Worm (Caenorhabditis elegans): ENCODE measurements around the gene Y73C8B.3.

Gene Y73C8B.3

DNA sequence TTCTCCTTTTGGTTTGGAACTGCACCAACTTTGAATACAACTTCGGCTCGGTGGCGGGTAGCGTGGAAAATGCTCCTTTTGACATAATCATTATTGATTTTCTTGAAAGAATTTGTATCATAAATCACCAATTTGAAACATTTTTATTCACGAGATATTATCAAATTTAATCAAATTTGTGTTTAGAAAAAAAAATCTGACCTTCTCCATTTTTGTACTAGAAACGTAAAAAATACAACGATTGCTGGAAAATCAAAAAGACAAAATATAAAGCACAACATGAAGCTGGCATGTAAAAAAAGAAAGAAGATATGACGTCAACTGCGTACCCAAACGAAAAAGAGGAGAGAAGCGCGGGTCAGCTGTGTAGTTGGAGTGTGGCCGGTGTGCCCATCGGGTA lies 7.3 kb upstream of the Y73C8B.3 start, which contains the start of gene K08D9.4:
K08D9.4 (minus strand) TSS at position 101 of the 400 bp plus-strand sequence.
- TF ChIP-seq nhr-237 (tag; optimal IDR thresholded peaks at IDR 0.05), result no peak
- TF ChIP-seq lin-32 (GFP tag; optimal IDR thresholded peaks at IDR 0.05), result no peak

ce11 chrV:3196832-3197329 lies 3.8 kb upstream of the Y73C8B.3 start, which contains the start of the genes Y73C8B.1 and Y73C8B.5:
TSS of gene Y73C8B.1 (minus strand) at chrV:3196882.
TSS of gene Y73C8B.5 (plus strand) at chrV:3197268.
- no peak for TF ChIP-seq lin-32 (GFP tag; optimal IDR thresholded peaks at IDR 0.05)
- no peak for TF ChIP-seq unc-120 (tag; optimal IDR thresholded peaks at IDR 0.05; ENCODE audit: poor library complexity, severe bottlenecking)
- TF ChIP-seq nhr-237 (tag; optimal IDR thresholded peaks at IDR 0.05), result no peak
- TF ChIP-seq zip-8 (tag; optimal IDR thresholded peaks at IDR 0.05), result no peak
- no peak for TF ChIP-seq flh-1 (GFP tag; optimal IDR thresholded peaks at IDR 0.05)
- no peak for TF ChIP-seq elt-1 (tag; optimal IDR thresholded peaks at IDR 0.05; ENCODE audit: borderline replicate concordance, insufficient read depth)
- no peak for TF ChIP-seq nhr-76 (tag; optimal IDR thresholded peaks at IDR 0.05)
- no peak for TF ChIP-seq blmp-1 (tag; optimal IDR thresholded peaks at IDR 0.05)
- no peak for TF ChIP-seq nhr-2 (tag; optimal IDR thresholded peaks at IDR 0.05)
- TF ChIP-seq ceh-83 (GFP tag; optimal IDR thresholded peaks at IDR 0.05), result no peak
- TF ChIP-seq nhr-28 (tag; optimal IDR thresholded peaks at IDR 0.05), result no peak
- no peak for TF ChIP-seq lsy-2 (tag; optimal IDR thresholded peaks at IDR 0.05)
- no peak for TF ChIP-seq sem-2 (GFP tag; optimal IDR thresholded peaks at IDR 0.05)

- TF ChIP-seq ceh-83 (GFP tag; optimal IDR thresholded peaks at IDR 0.05) (no peak), blmp-1 (tag; optimal IDR thresholded peaks at IDR 0.05) (no peak), sem-2 (GFP tag; optimal IDR thresholded peaks at IDR 0.05) (no peak), sptf-1 (tag; optimal IDR thresholded peaks at IDR 0.05) (no peak), nhr-76 (tag; optimal IDR thresholded peaks at IDR 0.05) (no peak), mls-2 (tag; optimal IDR thresholded peaks at IDR 0.05) (no peak), hlh-1 (tag; optimal IDR thresholded peaks at IDR 0.05) (no peak)
Observed at ce11 chrV:3195814-3196213, 2.8 kb upstream of the Y73C8B.3 start.

DNA sequence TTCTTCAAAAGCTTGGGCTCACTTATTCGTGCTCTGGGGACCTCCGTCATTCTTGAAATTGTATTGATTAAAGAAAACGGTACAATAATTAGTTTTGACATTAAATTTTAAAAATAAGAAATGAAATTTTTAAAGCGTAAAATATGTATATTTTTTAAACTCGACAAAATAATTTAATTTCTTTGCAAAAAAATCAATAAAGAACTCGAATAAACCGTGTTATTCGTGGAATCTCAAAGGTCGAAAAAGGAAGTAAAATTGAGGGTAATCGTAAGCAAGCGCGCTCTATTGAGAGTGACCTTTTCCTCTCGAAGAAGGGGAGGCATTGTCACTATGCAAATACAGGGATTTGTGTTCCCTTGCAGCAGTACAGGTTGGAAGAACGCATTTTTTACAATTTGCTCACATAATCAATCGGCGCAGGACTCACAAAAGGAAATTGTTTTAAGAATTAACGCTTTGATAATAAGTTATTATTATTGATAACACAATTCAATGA lies 2.0 kb upstream of the Y73C8B.3 start, which contains the start of gene Y73C8B.2:
Y73C8B.2 (minus strand) TSS at position 51 of the 499 bp plus-strand sequence.
- no peak for TF ChIP-seq unc-39 (tag; optimal IDR thresholded peaks at IDR 0.05)
- no peak for TF ChIP-seq elt-3 (tag; optimal IDR thresholded peaks at IDR 0.05)
- peak; percentile 53 for TF ChIP-seq mep-1 (tag; optimal IDR thresholded peaks at IDR 0.05)
- no peak for TF ChIP-seq ceh-43 (GFP tag; optimal IDR thresholded peaks at IDR 0.05)
- peak; percentile 6 for TF ChIP-seq pha-4 (tag; optimal IDR thresholded peaks at IDR 0.05)
- no peak for TF ChIP-seq mls-2 (tag; optimal IDR thresholded peaks at IDR 0.05)
- no peak for TF ChIP-seq bed-3 (GFP tag; optimal IDR thresholded peaks at IDR 0.05)
- peak; percentile 16 for TF ChIP-seq lin-13 (tag; optimal IDR thresholded peaks at IDR 0.05)

DNA sequence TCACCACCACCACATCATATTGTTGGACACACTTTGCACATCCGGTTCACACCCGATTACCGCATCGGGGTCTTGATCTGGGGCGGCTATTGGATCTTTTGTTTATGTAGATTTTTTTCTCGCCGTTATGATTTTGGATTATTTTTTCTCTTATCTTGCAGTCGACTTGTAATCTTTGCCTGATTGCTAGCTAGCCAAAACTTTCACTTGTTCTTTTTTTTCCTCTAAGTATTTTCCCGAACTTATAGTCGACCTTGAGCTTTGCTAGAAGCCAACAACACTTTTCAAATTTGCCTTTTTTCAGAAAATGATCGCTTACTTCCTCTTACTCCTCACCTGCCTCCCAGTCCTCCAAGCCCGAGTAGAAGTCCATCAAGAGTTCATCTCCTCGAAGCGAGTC lies 5.0 kb downstream of the Y73C8B.3 start, which contains the start of gene lag-2:
lag-2 (plus strand) TSS at position 301 of the 400 bp plus-strand sequence.
- TF ChIP-seq elt-1 (tag; optimal IDR thresholded peaks at IDR 0.05; ENCODE audit: borderline replicate concordance, insufficient read depth), result no peak
- TF ChIP-seq M03D4.4 (tag; optimal IDR thresholded peaks at IDR 0.05), result no peak
- no peak for TF ChIP-seq ces-1 (GFP tag; optimal IDR thresholded peaks at IDR 0.05)
- TF ChIP-seq flh-1 (GFP tag; optimal IDR thresholded peaks at IDR 0.05), result no peak
- TF ChIP-seq nhr-12 (tag; optimal IDR thresholded peaks at IDR 0.05), result no peak
- no peak for TF ChIP-seq nhr-76 (tag; optimal IDR thresholded peaks at IDR 0.05)
- no peak for TF ChIP-seq bed-3 (GFP tag; optimal IDR thresholded peaks at IDR 0.05)
- no peak for TF ChIP-seq lsy-2 (tag; optimal IDR thresholded peaks at IDR 0.05)
- TF ChIP-seq zip-8 (tag; optimal IDR thresholded peaks at IDR 0.05), result no peak
- TF ChIP-seq ztf-11 (tag; optimal IDR thresholded peaks at IDR 0.05), result no peak

DNA sequence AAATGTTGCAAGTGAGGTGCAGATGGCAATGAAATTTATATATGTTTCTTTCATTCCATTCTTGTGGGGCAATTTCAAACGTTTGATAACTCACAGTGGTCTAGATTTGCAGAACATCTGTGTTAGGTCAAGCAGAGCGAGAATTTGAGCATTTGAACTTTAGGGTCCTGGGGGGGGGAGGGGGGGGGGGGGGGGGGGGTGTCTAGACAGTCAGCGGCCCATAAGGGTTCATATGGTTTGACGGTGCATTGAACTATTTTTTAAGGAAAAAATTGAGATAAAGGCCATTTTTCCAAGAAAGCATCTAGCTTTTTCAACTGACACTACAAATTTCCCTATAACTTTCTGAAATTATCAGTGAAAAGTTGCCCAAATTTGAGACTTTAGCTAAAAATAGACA lies 7.2 kb downstream of the Y73C8B.3 start:
- TF ChIP-seq unc-120 (tag; optimal IDR thresholded peaks at IDR 0.05; ENCODE audit: poor library complexity, severe bottlenecking), result no peak
- TF ChIP-seq mls-2 (tag; optimal IDR thresholded peaks at IDR 0.05), result no peak
- no peak for TF ChIP-seq tbx-8 (GFP tag; optimal IDR thresholded peaks at IDR 0.05)
- no peak for TF ChIP-seq blmp-1 (tag; optimal IDR thresholded peaks at IDR 0.05)
- TF ChIP-seq unc-62 (GFP tag; optimal IDR thresholded peaks at IDR 0.05), result no peak
- no peak for TF ChIP-seq hlh-1 (tag; optimal IDR thresholded peaks at IDR 0.05)
- no peak for TF ChIP-seq zip-8 (tag; optimal IDR thresholded peaks at IDR 0.05)
- TF ChIP-seq bed-3 (GFP tag; optimal IDR thresholded peaks at IDR 0.05), result no peak
- TF ChIP-seq M03D4.4 (tag; optimal IDR thresholded peaks at IDR 0.05), result no peak
- no peak for TF ChIP-seq flh-1 (GFP tag; optimal IDR thresholded peaks at IDR 0.05)
- TF ChIP-seq elt-1 (tag; optimal IDR thresholded peaks at IDR 0.05; ENCODE audit: borderline replicate concordance, insufficient read depth), result no peak
- TF ChIP-seq sptf-1 (tag; optimal IDR thresholded peaks at IDR 0.05), result no peak
- no peak for TF ChIP-seq ceh-43 (GFP tag; optimal IDR thresholded peaks at IDR 0.05)
- TF ChIP-seq mep-1 (tag; optimal IDR thresholded peaks at IDR 0.05), result no peak
- no peak for TF ChIP-seq nhr-12 (tag; optimal IDR thresholded peaks at IDR 0.05)
- TF ChIP-seq nhr-28 (tag; optimal IDR thresholded peaks at IDR 0.05), result no peak
- no peak for TF ChIP-seq ces-1 (GFP tag; optimal IDR thresholded peaks at IDR 0.05)
- TF ChIP-seq mab-5 (tag; optimal IDR thresholded peaks at IDR 0.05), result no peak
